Worm (Caenorhabditis elegans) whole organism, young adult: ENCODE data around the gene egg-3.
A peak's percentile ranks its signal among the peaks of the same experiment; 100 is the strongest.

Experiments
- B0035.1 ChIP-seq: sonication (generic microtip); optimal IDR thresholded peaks from 2 replicates; lab custom pipeline; 2016; ENCODE audit warnings: missing genetic modification characterization, mild to moderate bottlenecking, missing compliant biosample characterization, missing genotype, missing genetic modification reagents
- B0336.3 ChIP-seq: fragments of 200-800 bp; sonication (Bioruptor generic); IDR thresholded peaks from 2 replicates; pipeline ENCODE4 v1.3.6; 2022; ENCODE audit warnings: missing genetic modification characterization, missing compliant biosample characterization
- C06A6.2 ChIP-seq: fragments of 200-800 bp; sonication (Bioruptor generic); conservative IDR thresholded peaks from 2 replicates; pipeline ENCODE4 v1.3.6; 2022; ENCODE audit warnings: missing genetic modification characterization, missing compliant biosample characterization
- F10E7.11 ChIP-seq: sonication (generic microtip); optimal IDR thresholded peaks from 2 replicates; lab custom pipeline; 2017; ENCODE audit warnings: mild to moderate bottlenecking, missing genetic modification characterization, moderate library complexity, missing compliant biosample characterization
- F33H1.4 ChIP-seq: fragments of 200-800 bp; sonication (Bioruptor generic); IDR thresholded peaks from 2 replicates; pipeline ENCODE4 v1.3.6; 2022; ENCODE audit warnings: missing genetic modification reagents, missing genetic modification characterization, missing compliant biosample characterization
- F37B4.10 ChIP-seq: fragments of 200-800 bp; sonication (Bioruptor generic); IDR thresholded peaks from 2 replicates; pipeline ENCODE4 v1.3.6; 2022; ENCODE audit warnings: missing genetic modification characterization, missing compliant biosample characterization
- F39B2.1 ChIP-seq: fragments of 200-800 bp; sonication (Bioruptor generic); IDR thresholded peaks from 2 replicates; pipeline ENCODE4 v1.3.6; 2022; ENCODE audit warnings: missing genetic modification reagents, missing genetic modification characterization, missing compliant biosample characterization
- F52B5.7 ChIP-seq: sonication (generic microtip); optimal IDR thresholded peaks from 2 replicates; lab custom pipeline; 2016; ENCODE audit warnings: mild to moderate bottlenecking, missing genetic modification characterization, missing compliant biosample characterization
- F57A8.1 ChIP-seq: fragments of 200-800 bp; sonication (Bioruptor generic); optimal IDR thresholded peaks from 2 replicates; lab custom pipeline; 2018; ENCODE audit warnings: mild to moderate bottlenecking, missing genetic modification characterization, moderate library complexity, missing compliant biosample characterization
- Y53F4B.3 ChIP-seq: fragments of 200-800 bp; sonication (Bioruptor generic); IDR thresholded peaks from 2 replicates; pipeline ENCODE4 v1.3.6; 2022; ENCODE audit warnings: missing genetic modification reagents, missing genetic modification characterization, missing compliant biosample characterization
- Y56A3A.18 ChIP-seq: fragments of 200-800 bp; sonication (Bioruptor generic); IDR thresholded peaks from 2 replicates; pipeline ENCODE4 v1.3.6; 2022; ENCODE audit warnings: missing genetic modification reagents, missing genetic modification characterization, missing compliant biosample characterization
- Y95B8A.8 ChIP-seq: fragments of 200-800 bp; sonication (Bioruptor generic); IDR thresholded peaks from 2 replicates; pipeline ENCODE4 v1.3.6; 2022; ENCODE audit warnings: missing genetic modification reagents, missing genetic modification characterization, missing compliant biosample characterization
- akir-1 ChIP-seq: fragments of 200-800 bp; sonication (Bioruptor generic); optimal IDR thresholded peaks from 2 replicates; lab custom pipeline; 2018; ENCODE audit warnings: mild to moderate bottlenecking, missing genetic modification characterization, moderate library complexity, missing compliant biosample characterization
- aptf-2 ChIP-seq: fragments of 200-800 bp; sonication (Bioruptor generic); conservative IDR thresholded peaks from 2 replicates; pipeline ENCODE4 v1.3.6; 2022; ENCODE audit warnings: missing genetic modification reagents, missing genetic modification characterization, missing compliant biosample characterization
- atf-7 ChIP-seq: sonication (generic microtip); optimal IDR thresholded peaks from 2 replicates; lab custom pipeline; 2017; ENCODE audit warnings: mild to moderate bottlenecking, missing genetic modification characterization, missing compliant biosample characterization
- athp-1 ChIP-seq: sonication (generic microtip); optimal IDR thresholded peaks from 2 replicates; lab custom pipeline; 2017; ENCODE audit warnings: mild to moderate bottlenecking, missing genetic modification characterization, missing compliant biosample characterization
- attf-3 ChIP-seq: fragments of 200-800 bp; sonication (Bioruptor generic); conservative IDR thresholded peaks from 2 replicates; pipeline ENCODE4 v1.3.6; 2022; ENCODE audit warnings: missing genetic modification reagents, missing genetic modification characterization, missing compliant biosample characterization
- ccch-3 ChIP-seq: fragments of 200-800 bp; sonication (Bioruptor generic); optimal IDR thresholded peaks from 2 replicates; lab custom pipeline; 2018; ENCODE audit warnings: mild to moderate bottlenecking, missing genetic modification characterization, missing compliant biosample characterization
- cebp-1 ChIP-seq, 2 experiments: fragments of 200-800 bp in 1 of 2; sonication (Bioruptor generic) in 1 of 2; sonication (generic microtip) in 1 of 2; IDR thresholded peaks in 1 of 2; optimal IDR thresholded peaks in 1 of 2; 2 replicates each; pipeline versions ENCODE4 v1.3.6 to Lab custom; 2017 to 2022; ENCODE audit warnings: missing compliant biosample characterization in 2 of 2, missing genetic modification characterization in 2 of 2, mild to moderate bottlenecking in 1 of 2, missing genetic modification reagents in 1 of 2, moderate library complexity in 1 of 2
- ceh-40 ChIP-seq: fragments of 200-800 bp; sonication (Bioruptor generic); IDR thresholded peaks from 2 replicates; pipeline ENCODE4 v1.3.6; 2022; ENCODE audit warnings: missing genetic modification characterization, missing compliant biosample characterization
- ceh-58 ChIP-seq: fragments of 200-800 bp; sonication (Bioruptor generic); IDR thresholded peaks from 2 replicates; pipeline ENCODE4 v1.3.6; 2022; ENCODE audit warnings: missing genetic modification characterization, missing compliant biosample characterization
- egl-44 ChIP-seq: fragments of 200-800 bp; sonication (Bioruptor generic); IDR thresholded peaks from 2 replicates; pipeline ENCODE4 v1.3.6; 2022; ENCODE audit warnings: missing genetic modification reagents, missing genetic modification characterization, missing compliant biosample characterization
- hmg-1.2 ChIP-seq: fragments of 200-800 bp; sonication (Bioruptor generic); IDR thresholded peaks from 2 replicates; pipeline ENCODE4 v1.3.6; 2022; ENCODE audit warnings: missing genetic modification reagents, missing genetic modification characterization, missing compliant biosample characterization
- hrde-1 ChIP-seq: sonication (generic microtip); optimal IDR thresholded peaks from 2 replicates; lab custom pipeline; 2016; ENCODE audit warnings: missing genetic modification characterization, mild to moderate bottlenecking, missing compliant biosample characterization, moderate library complexity, missing genotype, missing genetic modification reagents, borderline replicate concordance
- let-526 ChIP-seq: fragments of 200-800 bp; sonication (Bioruptor generic); IDR thresholded peaks from 2 replicates; pipeline ENCODE4 v1.3.6; 2022; ENCODE audit warnings: missing genetic modification reagents, missing genetic modification characterization, missing compliant biosample characterization
- lin-40 ChIP-seq: sonication (generic microtip); optimal IDR thresholded peaks from 2 replicates; lab custom pipeline; 2016; ENCODE audit warnings: missing genetic modification characterization, mild to moderate bottlenecking, missing compliant biosample characterization, missing genotype, missing genetic modification reagents
- lir-1 ChIP-seq: fragments of 200-800 bp; sonication (Bioruptor generic); conservative IDR thresholded peaks from 2 replicates; pipeline ENCODE4 v1.3.6; 2022; ENCODE audit warnings: missing genetic modification reagents, missing genetic modification characterization, missing compliant biosample characterization
- lsl-1 ChIP-seq: fragments of 200-800 bp; sonication (Bioruptor generic); optimal IDR thresholded peaks from 2 replicates; lab custom pipeline; 2018; ENCODE audit warnings: mild to moderate bottlenecking, missing genetic modification characterization, moderate library complexity, missing compliant biosample characterization
- madf-3 ChIP-seq: fragments of 200-800 bp; sonication (Bioruptor generic); IDR thresholded peaks from 2 replicates; pipeline ENCODE4 v1.3.6; 2022; ENCODE audit warnings: missing genetic modification reagents, missing genetic modification characterization, missing compliant biosample characterization
- madf-6 ChIP-seq: fragments of 200-800 bp; sonication (Bioruptor generic); IDR thresholded peaks from 2 replicates; pipeline ENCODE4 v1.3.6; 2022; ENCODE audit warnings: missing genetic modification reagents, missing genetic modification characterization, missing compliant biosample characterization
- mel-28 ChIP-seq: sonication (generic microtip); optimal IDR thresholded peaks from 2 replicates; lab custom pipeline; 2016; ENCODE audit warnings: borderline replicate concordance, mild to moderate bottlenecking, missing genetic modification characterization, missing compliant biosample characterization
- mes-4 ChIP-seq: sonication (generic microtip); optimal IDR thresholded peaks from 2 replicates; lab custom pipeline; 2016; ENCODE audit warnings: missing genotype, missing genetic modification characterization, missing compliant biosample characterization
- nfyb-1 ChIP-seq: fragments of 200-800 bp; sonication (Bioruptor generic); IDR thresholded peaks from 2 replicates; pipeline ENCODE4 v1.3.6; 2022; ENCODE audit warnings: missing genetic modification reagents, missing genetic modification characterization, missing compliant biosample characterization
- rec-8 ChIP-seq, 2 experiments: sonication (generic microtip); optimal IDR thresholded peaks; 2 replicates each; lab custom pipeline; 2016; ENCODE audit warnings: mild to moderate bottlenecking in 2 of 2, missing genetic modification characterization in 2 of 2, missing genetic modification reagents in 2 of 2, missing genotype in 2 of 2, missing biosample characterization in 1 of 2, missing compliant biosample characterization in 1 of 2, moderate library complexity in 1 of 2
- snpc-1.1 ChIP-seq: sonication (generic microtip); optimal IDR thresholded peaks from 2 replicates; lab custom pipeline; 2017; ENCODE audit warnings: missing genetic modification characterization, mild to moderate bottlenecking, missing compliant biosample characterization, antibody characterized with exemption, moderate library complexity, missing genotype, missing genetic modification reagents; ENCODE audit not compliant: insufficient read depth
- snpc-1.3 ChIP-seq: sonication (generic microtip); optimal IDR thresholded peaks from 2 replicates; lab custom pipeline; 2017; ENCODE audit warnings: missing genetic modification characterization, mild to moderate bottlenecking, missing compliant biosample characterization, antibody characterized with exemption, moderate library complexity, missing genotype, missing genetic modification reagents; ENCODE audit not compliant: insufficient read depth
- snpc-4 ChIP-seq, 5 experiments: fragments of 150-350 bp in 1 of 5; sonication (generic microtip) in 4 of 5; optimal IDR thresholded peaks; 2 replicates each; lab custom pipeline; 2014 to 2018; ENCODE audit warnings: missing genetic modification characterization in 5 of 5, missing biosample characterization in 3 of 5, antibody characterized with exemption in 2 of 5, mild to moderate bottlenecking in 2 of 5, missing compliant biosample characterization in 2 of 5, missing genotype in 2 of 5, moderate library complexity in 2 of 5, missing genetic modification reagents in 1 of 5
- tlf-1 ChIP-seq: fragments of 200-800 bp; sonication (Bioruptor generic); optimal IDR thresholded peaks from 2 replicates; lab custom pipeline; 2018; ENCODE audit warnings: mild to moderate bottlenecking, missing genetic modification characterization, missing compliant biosample characterization
- xnd-1 ChIP-seq: sonication (generic microtip); optimal IDR thresholded peaks from 2 replicates; lab custom pipeline; 2016; ENCODE audit warnings: missing genotype, missing genetic modification reagents, missing genetic modification characterization, missing compliant biosample characterization
- ztf-18 ChIP-seq: sonication (generic microtip); optimal IDR thresholded peaks from 2 replicates; lab custom pipeline; 2016; ENCODE audit warnings: missing genotype, mild to moderate bottlenecking, missing genetic modification characterization, missing compliant biosample characterization
- ztf-25 ChIP-seq: fragments of 200-800 bp; sonication (Bioruptor generic); IDR thresholded peaks from 2 replicates; pipeline ENCODE4 v1.3.6; 2022; ENCODE audit warnings: missing genetic modification reagents, missing genetic modification characterization, missing compliant biosample characterization
- ztf-6 ChIP-seq: fragments of 200-800 bp; sonication (Bioruptor generic); IDR thresholded peaks from 2 replicates; pipeline ENCODE4 v1.3.6; 2022; ENCODE audit warnings: missing genetic modification reagents, missing genetic modification characterization, missing compliant biosample characterization

Gene egg-3

ce11 chrII:10872541-10872940, 11.7 kb downstream of the egg-3 start, which contains the start of the genes cyn-4 and copz-1 (continued):
- no peak for TF ChIP-seq mel-28 (tag; lab: Kevin White, UChicago)
- TF ChIP-seq xnd-1 (tag; lab: Kevin White, UChicago) = peak; percentile 34
- TF ChIP-seq F52B5.7 (tag; lab: Kevin White, UChicago) = no peak
- TF ChIP-seq Y56A3A.18 (GFP tag; lab: Robert Waterston, UW) = no peak
- TF ChIP-seq ceh-40 (GFP tag; lab: Robert Waterston, UW) = no peak
- TF ChIP-seq athp-1 (tag; lab: Kevin White, UChicago) = peak; percentile 87
- TF ChIP-seq let-526 = 0 out of 2 replicates have a peak, but pooled peaks have one; percentile 64
- TF ChIP-seq tlf-1 (GFP tag; lab: Kevin White, UChicago) = no peak
- TF ChIP-seq attf-3 (GFP tag; lab: Robert Waterston, UW) = 0 out of 2 replicates have a peak, but pooled peaks have one; percentile 47
- TF ChIP-seq F39B2.1 (GFP tag; lab: Robert Waterston, UW) = no peak
- TF ChIP-seq akir-1 (GFP tag; lab: Kevin White, UChicago) = no peak
- no peak for TF ChIP-seq ccch-3 (GFP tag; lab: Kevin White, UChicago)
- TF ChIP-seq snpc-1.1 = no peak
- TF ChIP-seq Y53F4B.3 (GFP tag; lab: Robert Waterston, UW) = no peak
- no peak; the same call in 1 of the 2 replicates for TF ChIP-seq nfyb-1 (GFP tag; lab: Robert Waterston, UW)

ce11 chrII:10870698-10871097, 13.5 kb downstream of the egg-3 start:
- TF ChIP-seq F33H1.4 (GFP tag; lab: Robert Waterston, UW) = peak; percentile 42
- TF ChIP-seq hrde-1 (tag; lab: Kevin White, UChicago) = peak; percentile 48
- no peak for TF ChIP-seq lir-1 (GFP tag; lab: Robert Waterston, UW)
- TF ChIP-seq C06A6.2 (GFP tag; lab: Robert Waterston, UW) = no peak
- 0 out of 2 replicates have a peak, but pooled peaks have one; percentile 15 for TF ChIP-seq B0336.3 (GFP tag; lab: Robert Waterston, UW)
- TF ChIP-seq ceh-58 = peak; percentile 81; the same call in 1 of the 2 replicates
- no peak for TF ChIP-seq F57A8.1 (GFP tag; lab: Kevin White, UChicago)
- TF ChIP-seq mes-4 (tag; lab: Kevin White, UChicago) = no peak
- TF ChIP-seq B0035.1 (tag; lab: Kevin White, UChicago) = peak; percentile 6
- TF ChIP-seq lin-40 (tag; lab: Kevin White, UChicago) = no peak
- TF ChIP-seq lsl-1 (GFP tag; lab: Kevin White, UChicago) = no peak
- 0 out of 2 replicates have a peak, but pooled peaks have one; percentile 66 for TF ChIP-seq ztf-25 (GFP tag; lab: Robert Waterston, UW)
- TF ChIP-seq F37B4.10 (GFP tag; lab: Robert Waterston, UW) = no peak
- TF ChIP-seq ztf-6 (GFP tag; lab: Robert Waterston, UW) = no peak
- peak; percentile 6 for TF ChIP-seq atf-7
- TF ChIP-seq rec-8 (tag; optimal IDR thresholded peaks at IDR 0.05; lab: Kevin White, UChicago) = no peak
- TF ChIP-seq egl-44 (GFP tag; lab: Robert Waterston, UW) = no peak
- TF ChIP-seq madf-3 (GFP tag; lab: Robert Waterston, UW) = no peak
- peak; percentile 49; the same call in 1 of the 2 replicates for TF ChIP-seq madf-6 (GFP tag; lab: Robert Waterston, UW)
- no peak for TF ChIP-seq snpc-1.3 (tag; lab: Kevin White, UChicago)
- TF ChIP-seq nfyb-1 (GFP tag; lab: Robert Waterston, UW) = 0 out of 2 replicates have a peak, but pooled peaks have one; percentile 20
- TF ChIP-seq aptf-2 (GFP tag; lab: Robert Waterston, UW) = no peak
- peak; percentile 13; the same call in 1 of the 2 replicates for TF ChIP-seq Y95B8A.8
- TF ChIP-seq hmg-1.2 (GFP tag; lab: Robert Waterston, UW) = peak; percentile 5; the same call in 1 of the 2 replicates
- no peak for TF ChIP-seq ztf-18 (tag; lab: Kevin White, UChicago)
- no peak for TF ChIP-seq F10E7.11
- no peak for TF ChIP-seq cebp-1 (GFP tag; IDR thresholded peaks at IDR 0.05; lab: Robert Waterston, UW)
- peak; percentile 24 for TF ChIP-seq cebp-1 (tag; optimal IDR thresholded peaks at IDR 0.05; lab: Kevin White, UChicago)
- TF ChIP-seq snpc-4 (GFP tag; optimal IDR thresholded peaks at IDR 0.05; lab: Kevin White, UChicago) = peak; percentile 25
- TF ChIP-seq snpc-4 (tag; optimal IDR thresholded peaks at IDR 0.05; lab: Kevin White, UChicago) = no peak
